Worm (Caenorhabditis elegans): ENCODE measurements around the gene srx-137.

DNA sequence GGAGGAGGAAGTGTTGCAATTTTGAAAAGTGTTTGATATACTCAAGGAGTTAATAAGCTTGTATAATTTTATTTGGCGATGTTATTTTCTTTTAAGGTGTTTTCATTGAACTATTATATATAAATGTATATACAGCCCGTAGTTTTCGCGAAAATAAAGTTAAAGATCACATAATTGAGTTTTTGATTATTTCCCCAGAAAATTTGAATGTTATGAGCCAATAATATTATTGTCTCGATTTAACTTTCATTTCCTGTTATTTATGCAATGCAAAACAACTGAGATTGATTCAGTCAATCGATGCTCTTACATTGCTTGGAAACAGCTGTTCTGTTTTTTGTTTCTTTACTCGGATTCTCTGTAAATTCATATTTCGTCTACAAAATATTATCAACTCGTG lies 14.2 kb upstream of the srx-137 start, which contains the start of gene srx-133:
- TF ChIP-seq elt-3 (tag; optimal IDR thresholded peaks at IDR 0.05) = no peak
- no peak for TF ChIP-seq tbx-8 (GFP tag; optimal IDR thresholded peaks at IDR 0.05)
- no peak for TF ChIP-seq mab-5 (tag; optimal IDR thresholded peaks at IDR 0.05)
- no peak for TF ChIP-seq elt-1 (tag; optimal IDR thresholded peaks at IDR 0.05; ENCODE audit: borderline replicate concordance, insufficient read depth)
- TF ChIP-seq mep-1 (tag; optimal IDR thresholded peaks at IDR 0.05) = no peak

Measured in whole organism, mixed stage, embryonic.